Worm (Caenorhabditis elegans): ENCODE measurements around the gene smap-1.

The smap-1 gene

ce11 chrIII:10759050-10760023 lies 19.7 kb upstream of the smap-1 start, which contains the start of gene tasp-1:
tasp-1 (plus strand) TSS chrIII:10759307.
- TF ChIP-seq ztf-11 (tag; optimal IDR thresholded peaks at IDR 0.05) (peak; percentile 76), fkh-10 (GFP tag; optimal IDR thresholded peaks at IDR 0.05) (peak; percentile 100), unc-62 (GFP tag; optimal IDR thresholded peaks at IDR 0.05) (peak; percentile 100), ceh-82 (tag; optimal IDR thresholded peaks at IDR 0.05) (peak; percentile 99), lin-39 (tag; optimal IDR thresholded peaks at IDR 0.05) (peak; percentile 100), R02D3.7 (tag; optimal IDR thresholded peaks at IDR 0.05) (peak; percentile 98), nfya-1 (tag; optimal IDR thresholded peaks at IDR 0.05; ENCODE audit: insufficient read depth) (peak; percentile 99), ceh-9 (tag; optimal IDR thresholded peaks at IDR 0.05) (no peak), aly-2 (tag; optimal IDR thresholded peaks at IDR 0.05) (peak; percentile 93), jun-1 (tag; optimal IDR thresholded peaks at IDR 0.05) (peak; percentile 100), skn-1 (tag; optimal IDR thresholded peaks at IDR 0.05) (peak; percentile 98), snpc-4 (tag; optimal IDR thresholded peaks at IDR 0.05) (peak; percentile 97), egl-27 (tag; optimal IDR thresholded peaks at IDR 0.05) (peak; percentile 97), lin-15B (tag; optimal IDR thresholded peaks at IDR 0.05) (peak; percentile 100), nhr-28 (tag; optimal IDR thresholded peaks at IDR 0.05) (peak; percentile 88), lsy-12 (tag; optimal IDR thresholded peaks at IDR 0.05) (peak; percentile 100), pqm-1 (tag; optimal IDR thresholded peaks at IDR 0.05) (peak; percentile 97), tbx-2 (tag; optimal IDR thresholded peaks at IDR 0.05) (peak; percentile 97), ceh-16 (tag; optimal IDR thresholded peaks at IDR 0.05) (peak; percentile 77), eor-1 (tag; optimal IDR thresholded peaks at IDR 0.05) (peak in 1 of 2 experiments; percentile 50), nhr-67 (tag; optimal IDR thresholded peaks at IDR 0.05) (peak; percentile 54), nhr-76 (tag; optimal IDR thresholded peaks at IDR 0.05) (peak; percentile 94), elt-2 (tag; optimal IDR thresholded peaks at IDR 0.05) (peak; percentile 99), nhr-25 (tag; optimal IDR thresholded peaks at IDR 0.05) (peak; percentile 100), ceh-28 (tag; optimal IDR thresholded peaks at IDR 0.05) (peak; percentile 99), nhr-43 (tag; optimal IDR thresholded peaks at IDR 0.05; ENCODE audit: poor library complexity, severe bottlenecking) (peak; percentile 99), fos-1 (tag; optimal IDR thresholded peaks at IDR 0.05) (peak; percentile 99), unc-39 (tag; optimal IDR thresholded peaks at IDR 0.05) (peak; percentile 64), elt-1 (tag; optimal IDR thresholded peaks at IDR 0.05) (peak; percentile 94), ama-1 (optimal IDR thresholded peaks at IDR 0.05) (peak; percentile 85), mdl-1 (tag; optimal IDR thresholded peaks at IDR 0.05) (peak; percentile 99), nhr-11 (tag; optimal IDR thresholded peaks at IDR 0.05) (peak; percentile 100), hmg-11 (tag; optimal IDR thresholded peaks at IDR 0.05) (peak; percentile 100), elt-3 (tag; optimal IDR thresholded peaks at IDR 0.05) (peak; percentile 97 to 100 (median 97)), ZK546.5 (tag; optimal IDR thresholded peaks at IDR 0.05) (peak; percentile 73), sea-2 (GFP tag; optimal IDR thresholded peaks at IDR 0.05) (peak; percentile 96), zag-1 (tag; optimal IDR thresholded peaks at IDR 0.05) (peak; percentile 90), fkh-2 (tag; optimal IDR thresholded peaks at IDR 0.05) (peak; percentile 94), nhr-77 (tag; optimal IDR thresholded peaks at IDR 0.05) (peak; percentile 96), ztf-4 (tag; optimal IDR thresholded peaks at IDR 0.05) (peak; percentile 96), daf-12 (tag; optimal IDR thresholded peaks at IDR 0.05) (peak; percentile 83), nhr-23 (tag; optimal IDR thresholded peaks at IDR 0.05) (peak; percentile 100), mml-1 (tag; optimal IDR thresholded peaks at IDR 0.05) (peak; percentile 53), egl-5 (tag; optimal IDR thresholded peaks at IDR 0.05) (peak; percentile 98), nhr-237 (tag; optimal IDR thresholded peaks at IDR 0.05) (no peak), pha-4 (tag; optimal IDR thresholded peaks at IDR 0.05) (peak; percentile 100), nhr-12 (tag; optimal IDR thresholded peaks at IDR 0.05) (no peak)

Data from whole organism, L3 larva.